Worm (Caenorhabditis elegans) whole organism, L3 larva: Measurements from ENCODE around the gene mab-10.

Experiments
- ZK546.5 ChIP-seq: sonication (generic microtip); optimal IDR thresholded peaks from 2 replicates; lab custom pipeline; 2017; ENCODE audit warnings: missing biosample characterization, missing genetic modification characterization
- ceh-28 ChIP-seq: fragments of 150-350 bp; optimal IDR thresholded peaks from 2 replicates; lab custom pipeline; 2014; ENCODE audit warnings: missing biosample characterization, missing genetic modification reagents, missing genetic modification characterization
- ceh-82 ChIP-seq: fragments of 150-350 bp; optimal IDR thresholded peaks from 2 replicates; lab custom pipeline; 2014; ENCODE audit warnings: missing biosample characterization, missing genetic modification characterization
- egl-27 ChIP-seq: sonication (generic microtip); optimal IDR thresholded peaks from 4 replicates; lab custom pipeline; 2017; ENCODE audit warnings: missing biosample characterization, missing genetic modification reagents, missing genetic modification characterization
- egl-5 ChIP-seq: fragments of 150-350 bp; optimal IDR thresholded peaks from 2 replicates; lab custom pipeline; 2017; ENCODE audit warnings: missing biosample characterization, missing genetic modification reagents, missing genetic modification characterization, inconsistent platforms
- elt-1 ChIP-seq: fragments of 150-350 bp; optimal IDR thresholded peaks from 2 replicates; lab custom pipeline; 2014; ENCODE audit warnings: missing biosample characterization, missing genetic modification characterization
- elt-2 ChIP-seq: sonication (generic microtip); optimal IDR thresholded peaks from 2 replicates; lab custom pipeline; 2016; ENCODE audit warnings: missing genetic modification reagents, mild to moderate bottlenecking, missing genetic modification characterization, missing compliant biosample characterization
- elt-3 ChIP-seq, 3 experiments: fragments of 150-350 bp in 1 of 3; sonication (generic microtip) in 2 of 3; optimal IDR thresholded peaks; 2 replicates in 2 of 3; 4 replicates in 1 of 3; lab custom pipeline; 2014 to 2017; ENCODE audit warnings: missing biosample characterization in 3 of 3, missing genetic modification characterization in 3 of 3
- fkh-10 ChIP-seq: sonication (generic microtip); optimal IDR thresholded peaks from 2 replicates; lab custom pipeline; 2017; ENCODE audit warnings: missing biosample characterization, missing genetic modification reagents, missing genetic modification characterization
- fos-1 ChIP-seq: fragments of 150-350 bp; optimal IDR thresholded peaks from 2 replicates; lab custom pipeline; 2014; ENCODE audit warnings: missing biosample characterization, missing genetic modification characterization
- hmg-11 ChIP-seq: sonication (generic microtip); optimal IDR thresholded peaks from 2 replicates; lab custom pipeline; 2016; ENCODE audit warnings: missing genetic modification characterization, missing compliant biosample characterization
- jun-1 ChIP-seq: fragments of 150-350 bp; optimal IDR thresholded peaks from 2 replicates; lab custom pipeline; 2014; ENCODE audit warnings: missing biosample characterization, missing genetic modification reagents, missing genetic modification characterization
- lin-15B ChIP-seq: fragments of 150-350 bp; optimal IDR thresholded peaks from 2 replicates; lab custom pipeline; 2014; ENCODE audit warnings: missing biosample characterization, missing genetic modification characterization
- lsy-12 ChIP-seq: sonication (generic microtip); optimal IDR thresholded peaks from 2 replicates; lab custom pipeline; 2016; ENCODE audit warnings: mild to moderate bottlenecking, missing genetic modification characterization, missing compliant biosample characterization
- mdl-1 ChIP-seq: fragments of 150-350 bp; optimal IDR thresholded peaks from 2 replicates; lab custom pipeline; 2014; ENCODE audit warnings: missing biosample characterization, missing genetic modification characterization
- mml-1 ChIP-seq: fragments of 150-350 bp; sonication (generic microtip); optimal IDR thresholded peaks from 3 replicates; lab custom pipeline; 2014; ENCODE audit warnings: missing biosample characterization, missing genetic modification characterization
- nfya-1 ChIP-seq: sonication (generic microtip); optimal IDR thresholded peaks from 2 replicates; lab custom pipeline; 2017; ENCODE audit warnings: missing genetic modification characterization, mild to moderate bottlenecking, missing compliant biosample characterization, antibody characterized with exemption, moderate library complexity; ENCODE audit not compliant: insufficient read depth
- nhr-11 ChIP-seq: fragments of 150-350 bp; optimal IDR thresholded peaks from 2 replicates; lab custom pipeline; 2014; ENCODE audit warnings: missing biosample characterization, missing genetic modification characterization
- nhr-12 ChIP-seq: fragments of 150-350 bp; optimal IDR thresholded peaks from 2 replicates; lab custom pipeline; 2014; ENCODE audit warnings: missing biosample characterization, missing genetic modification characterization
- nhr-23 ChIP-seq: fragments of 150-350 bp; optimal IDR thresholded peaks from 2 replicates; lab custom pipeline; 2014; ENCODE audit warnings: missing biosample characterization, missing genetic modification reagents, missing genetic modification characterization
- nhr-237 ChIP-seq: fragments of 150-350 bp; optimal IDR thresholded peaks from 2 replicates; lab custom pipeline; 2014; ENCODE audit warnings: missing biosample characterization, missing genetic modification characterization
- nhr-25 ChIP-seq: sonication (generic microtip); optimal IDR thresholded peaks from 2 replicates; lab custom pipeline; 2017; ENCODE audit warnings: missing biosample characterization, missing genetic modification characterization
- nhr-67 ChIP-seq: fragments of 150-350 bp; optimal IDR thresholded peaks from 2 replicates; lab custom pipeline; 2014; ENCODE audit warnings: missing biosample characterization, missing genetic modification characterization
- nhr-77 ChIP-seq: fragments of 150-350 bp; optimal IDR thresholded peaks from 2 replicates; lab custom pipeline; 2014; ENCODE audit warnings: missing biosample characterization, missing genetic modification characterization
- pha-4 ChIP-seq: fragments of 150-350 bp; optimal IDR thresholded peaks from 2 replicates; lab custom pipeline; 2014; ENCODE audit warnings: missing biosample characterization, missing genetic modification reagents, missing genetic modification characterization
- pqm-1 ChIP-seq: fragments of 150-350 bp; optimal IDR thresholded peaks from 2 replicates; lab custom pipeline; 2017; ENCODE audit warnings: missing biosample characterization, missing genetic modification characterization, inconsistent platforms
- snpc-4 ChIP-seq: fragments of 150-350 bp; optimal IDR thresholded peaks from 2 replicates; lab custom pipeline; 2014; ENCODE audit warnings: missing biosample characterization, missing genetic modification characterization
- tbx-2 ChIP-seq: sonication (generic microtip); optimal IDR thresholded peaks from 2 replicates; lab custom pipeline; 2016; ENCODE audit warnings: mild to moderate bottlenecking, missing genetic modification characterization, missing compliant biosample characterization
- unc-39 ChIP-seq: sonication (generic microtip); optimal IDR thresholded peaks from 4 replicates; lab custom pipeline; 2017; ENCODE audit warnings: missing biosample characterization, missing genetic modification characterization
- ztf-11 ChIP-seq: fragments of 150-350 bp; optimal IDR thresholded peaks from 2 replicates; lab custom pipeline; 2014; ENCODE audit warnings: missing biosample characterization, missing genetic modification characterization
- ztf-4 ChIP-seq: fragments of 150-350 bp; optimal IDR thresholded peaks from 2 replicates; lab custom pipeline; 2014; ENCODE audit warnings: missing biosample characterization, missing genetic modification characterization

The mab-10 gene

DNA sequence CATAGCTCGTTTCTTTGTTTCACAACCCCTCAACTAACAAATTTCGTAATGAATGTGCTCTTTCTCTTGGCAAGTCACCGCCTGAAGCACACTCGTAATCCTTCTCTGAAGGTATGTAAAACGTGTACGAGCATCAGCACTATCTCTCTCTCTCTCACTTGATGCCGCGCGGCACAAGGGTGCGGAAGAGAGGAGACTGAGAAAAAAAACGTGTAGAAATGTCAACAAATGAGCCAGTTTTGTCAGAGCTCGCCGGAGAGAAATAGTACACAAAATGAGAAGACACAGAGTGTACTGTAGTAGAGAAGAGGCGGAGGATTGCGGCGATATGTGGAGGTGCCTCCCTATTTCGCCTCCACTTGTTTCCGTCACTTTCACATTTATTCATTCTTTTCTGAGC is 17.6 kb upstream of the mab-10 start, which contains the start of gene F59B10.3:
TSS of gene F59B10.3 (plus strand) at position 301 of the 400 bp plus-strand sequence.
- peak; percentile 63 for TF ChIP-seq pha-4 (tag; lab: Kevin White, UChicago)
- no peak for TF ChIP-seq mml-1 (tag; lab: Kevin White, UChicago)
- TF ChIP-seq, all 47 proteins: peak for 1

DNA sequence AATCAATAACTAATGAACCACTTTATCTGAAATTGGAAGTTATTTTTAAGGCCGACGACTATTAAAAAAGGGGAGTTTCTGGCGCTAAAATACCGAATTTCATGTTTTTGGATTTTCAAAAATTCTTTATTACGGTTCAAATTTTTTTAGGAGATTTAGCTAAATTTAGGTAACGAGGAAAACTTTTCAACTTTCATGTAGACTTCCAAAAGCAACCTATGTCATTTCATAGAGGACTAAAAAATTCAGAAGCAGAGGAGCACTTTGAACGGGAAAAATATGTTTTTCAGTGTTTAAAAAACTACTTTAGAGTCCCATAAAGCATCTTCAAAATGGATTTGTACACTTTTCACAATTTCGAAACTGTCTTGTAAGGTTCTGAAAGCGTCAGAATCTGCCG is 14.5 kb upstream of the mab-10 start:
- no peak for TF ChIP-seq ZK546.5 (tag; lab: Kevin White, UChicago)
- no peak for TF ChIP-seq elt-1 (tag; lab: Kevin White, UChicago)
- no peak for TF ChIP-seq nhr-77 (tag; lab: Kevin White, UChicago)
- TF ChIP-seq pqm-1 (tag; lab: Kevin White, UChicago): no peak
- no peak for TF ChIP-seq mml-1 (tag; lab: Kevin White, UChicago)
- TF ChIP-seq nfya-1 (tag; lab: Kevin White, UChicago): no peak
- TF ChIP-seq egl-27 (tag; lab: Kevin White, UChicago): no peak

DNA sequence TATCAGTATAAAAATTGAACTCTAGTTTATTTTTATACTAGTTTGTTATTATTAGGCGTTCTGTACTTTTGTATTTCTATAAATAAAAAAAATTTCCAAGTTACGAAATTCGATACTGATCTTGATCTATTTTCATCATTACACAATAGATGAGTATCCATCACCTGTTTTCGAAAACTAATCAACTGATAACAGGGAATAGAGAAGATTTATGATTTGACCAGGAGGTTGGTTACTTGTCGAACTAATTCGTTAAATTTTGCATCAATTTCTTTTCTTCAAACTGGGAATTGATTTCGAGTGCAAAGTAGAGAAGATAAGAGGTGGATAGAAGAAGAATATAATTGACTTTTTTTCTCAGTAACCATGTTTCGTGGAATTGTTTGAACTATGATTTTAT is 12.5 kb upstream of the mab-10 start:
- TF ChIP-seq ceh-28 (tag; lab: Kevin White, UChicago) (peak; percentile 2), elt-2 (tag; lab: Kevin White, UChicago) (no peak), pqm-1 (tag; lab: Kevin White, UChicago) (no peak), nhr-23 (peak; percentile 54), mml-1 (tag; lab: Kevin White, UChicago) (no peak)
- TF ChIP-seq, all 47 proteins: peak for 2

DNA sequence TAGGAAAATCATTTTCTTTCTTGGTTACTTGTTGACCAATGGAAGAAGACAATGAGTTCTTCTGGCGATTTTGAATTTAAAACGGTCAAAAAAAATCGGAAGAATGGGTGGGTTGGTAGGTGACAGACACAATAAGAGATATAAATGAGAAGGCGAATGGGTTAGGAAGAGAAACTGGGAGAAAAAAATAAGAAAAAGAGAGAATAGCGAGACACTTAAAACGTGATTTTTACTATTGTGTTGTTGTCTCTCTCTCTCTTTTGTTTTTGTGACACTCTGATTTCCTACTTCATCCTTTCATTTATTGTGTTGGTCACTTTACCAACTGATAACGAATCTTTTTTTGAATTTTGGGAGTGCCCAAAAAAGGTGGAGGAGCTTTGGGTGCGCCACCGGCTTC is 11.5 kb upstream of the mab-10 start:
- TF ChIP-seq pha-4 (tag; lab: Kevin White, UChicago): no peak
- TF ChIP-seq nhr-23: peak; percentile 40
- no peak for TF ChIP-seq lin-15B (tag; lab: Kevin White, UChicago)
- TF ChIP-seq, all 47 proteins: peak for 1

DNA sequence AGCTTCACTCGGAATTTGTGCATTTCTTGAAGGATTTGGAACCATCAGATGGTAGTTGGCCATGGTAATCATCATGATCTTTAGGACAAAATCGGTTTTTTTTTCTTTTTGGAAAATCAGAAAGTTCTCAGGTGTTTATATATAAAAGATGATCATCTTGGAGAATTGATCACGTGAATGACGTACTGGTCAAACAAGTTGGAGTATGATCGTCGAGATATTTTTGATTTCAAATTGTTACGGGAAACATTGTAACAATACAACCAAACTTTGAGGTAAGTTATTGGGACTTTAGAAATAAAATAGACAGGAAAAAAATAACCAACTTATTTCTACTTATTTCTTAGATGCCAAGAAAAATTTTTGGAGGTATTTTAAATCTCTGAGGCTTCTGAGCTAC is 8.9 kb upstream of the mab-10 start, which contains the start of gene F59B10.4:
TSS of gene F59B10.4 (minus strand) at position 101 of the 400 bp plus-strand sequence.
- TF ChIP-seq tbx-2 (no peak), mdl-1 (no peak)

DNA sequence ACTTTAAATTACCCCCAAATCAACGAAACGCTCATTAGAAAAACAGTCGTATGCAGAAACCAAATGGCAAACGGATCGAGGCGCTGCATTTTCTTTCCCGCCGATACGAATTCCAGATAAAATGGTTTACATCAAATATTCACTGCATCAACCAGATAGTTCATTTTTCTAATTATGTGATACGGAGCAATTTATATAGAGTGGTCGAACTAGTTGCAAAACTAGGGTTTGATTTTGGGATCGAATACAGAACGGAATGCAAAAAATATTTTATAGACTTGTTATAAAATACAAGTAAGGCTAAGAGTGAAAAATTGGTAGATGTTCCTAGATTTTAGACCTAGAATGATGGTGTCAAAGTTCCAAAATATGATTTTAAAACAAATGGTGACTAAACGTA is 8.0 kb upstream of the mab-10 start:
- TF ChIP-seq nhr-237 (tag; lab: Kevin White, UChicago): no peak
- TF ChIP-seq fkh-10 (GFP tag; lab: Kevin White, UChicago): no peak
- no peak for TF ChIP-seq nhr-67 (tag; lab: Kevin White, UChicago)
- no peak for TF ChIP-seq ZK546.5 (tag; lab: Kevin White, UChicago)
- no peak for TF ChIP-seq nhr-23
- TF ChIP-seq snpc-4 (tag; lab: Kevin White, UChicago): no peak
- no peak for TF ChIP-seq nhr-25
- TF ChIP-seq lsy-12 (tag; lab: Kevin White, UChicago): no peak
- no peak for TF ChIP-seq pqm-1 (tag; lab: Kevin White, UChicago)
- TF ChIP-seq hmg-11: no peak
- no peak for TF ChIP-seq egl-27 (tag; lab: Kevin White, UChicago)
- no peak for TF ChIP-seq mml-1 (tag; lab: Kevin White, UChicago)
- no peak for TF ChIP-seq elt-3 (tag; optimal IDR thresholded peaks at IDR 0.05; lab: Kevin White, UChicago)
- TF ChIP-seq ceh-82 (tag; lab: Kevin White, UChicago): no peak
- TF ChIP-seq, all 47 proteins: peak for 0

DNA sequence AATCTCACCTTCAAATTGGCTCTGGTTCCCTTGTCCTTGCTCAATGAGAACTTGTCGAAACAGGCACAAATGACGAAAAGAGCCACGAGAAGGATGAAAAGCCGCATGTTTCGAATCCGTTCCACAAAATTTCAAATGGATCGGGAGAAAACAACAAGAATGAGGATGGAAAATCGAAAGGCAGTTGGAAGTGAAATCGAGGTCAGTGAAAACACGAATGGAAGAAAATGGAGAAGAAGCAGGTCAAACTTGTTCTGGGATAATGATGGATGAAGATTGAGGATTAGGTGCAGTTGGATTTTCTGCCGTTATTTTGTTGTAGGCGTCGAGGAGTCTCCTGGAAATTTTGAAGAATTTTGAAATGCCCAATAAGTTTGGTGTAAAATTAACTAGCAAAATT is 4.9 kb upstream of the mab-10 start:
- TF ChIP-seq ztf-4 (tag; lab: Kevin White, UChicago) (no peak), tbx-2 (no peak), nhr-237 (tag; lab: Kevin White, UChicago) (no peak), pqm-1 (tag; lab: Kevin White, UChicago) (no peak), fos-1 (tag; lab: Kevin White, UChicago) (no peak), nfya-1 (tag; lab: Kevin White, UChicago) (no peak), elt-3 (tag; optimal IDR thresholded peaks at IDR 0.05; lab: Kevin White, UChicago) (no peak), nhr-23 (peak; percentile 55)

DNA sequence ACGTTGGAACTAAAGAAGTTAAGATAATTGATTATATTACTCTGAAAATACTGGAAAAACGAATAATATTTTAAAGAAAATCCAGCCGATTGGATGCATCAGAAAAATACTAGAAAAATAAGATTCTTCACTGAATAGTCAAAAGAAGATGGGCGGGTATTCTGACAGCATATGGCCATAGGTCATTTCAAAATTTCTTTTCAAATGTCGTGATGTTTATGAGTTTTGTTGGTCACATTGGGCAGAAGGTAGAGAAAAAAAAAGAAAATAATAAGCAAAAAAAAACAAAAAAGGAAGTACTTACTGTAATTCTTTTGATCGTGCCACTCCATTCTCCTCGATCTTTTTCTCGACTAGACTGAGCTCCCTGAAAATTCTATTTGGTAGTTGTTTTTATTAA is 4.3 kb upstream of the mab-10 start, which contains the start of gene F59B10.5:
TSS of gene F59B10.5 (minus strand) at position 101 of the 400 bp plus-strand sequence.
- TF ChIP-seq egl-5 (tag; lab: Kevin White, UChicago): no peak
- TF ChIP-seq nhr-12: no peak
- no peak for TF ChIP-seq lsy-12 (tag; lab: Kevin White, UChicago)
- no peak for TF ChIP-seq pha-4 (tag; lab: Kevin White, UChicago)
- TF ChIP-seq nhr-11 (tag; lab: Kevin White, UChicago): no peak
- no peak for TF ChIP-seq tbx-2
- no peak for TF ChIP-seq ztf-11 (tag; lab: Kevin White, UChicago)
- no peak for TF ChIP-seq unc-39
- no peak for TF ChIP-seq fos-1 (tag; lab: Kevin White, UChicago)
- no peak for TF ChIP-seq nhr-67 (tag; lab: Kevin White, UChicago)
- TF ChIP-seq mml-1 (tag; lab: Kevin White, UChicago): no peak
- no peak for TF ChIP-seq jun-1 (tag; lab: Kevin White, UChicago)
